Fruit fly (Drosophila melanogaster): Measurements from ENCODE around the gene CG15528.

The CG15528 gene

dm6 chr3R:30043139-30043744, 8.7 kb downstream of the CG15528 start, which contains the start of gene Sry-delta:
TSS of gene Sry-delta (plus strand) at chr3R:30043341.
- TF ChIP-seq ovo (GFP tag; optimal IDR thresholded peaks at IDR 0.05) (no peak), Mnt (GFP tag; optimal IDR thresholded peaks at IDR 0.05) (peak; percentile 85), CG11617 (GFP tag; optimal IDR thresholded peaks at IDR 0.05) (peak; percentile 73), kay (GFP tag; ENCODE audit: borderline replicate concordance) (no peak), CG33017 (tag; optimal IDR thresholded peaks at IDR 0.05) (peak; percentile 61), CG7101 (tag; optimal IDR thresholded peaks at IDR 0.05) (peak; percentile 74), tj (GFP tag; optimal IDR thresholded peaks at IDR 0.05) (peak; percentile 85), pad (GFP tag; optimal IDR thresholded peaks at IDR 0.05) (peak; percentile 64), CG14711 (tag; optimal IDR thresholded peaks at IDR 0.05) (peak; percentile 60), cic (GFP tag; optimal IDR thresholded peaks at IDR 0.05) (peak; percentile 45), Clk (GFP tag; optimal IDR thresholded peaks at IDR 0.05) (peak; percentile 59), CG5204 (GFP tag; optimal IDR thresholded peaks at IDR 0.05) (no peak), Crg-1 (GFP tag; optimal IDR thresholded peaks at IDR 0.05) (peak; percentile 71), toe (GFP tag; optimal IDR thresholded peaks at IDR 0.05) (peak; percentile 87), cnc (optimal IDR thresholded peaks at IDR 0.05) (no peak), bab1 (GFP tag; optimal IDR thresholded peaks at IDR 0.05) (peak; percentile 76), CG12768 (GFP tag; optimal IDR thresholded peaks at IDR 0.05) (peak; percentile 65), CG7045 (GFP tag; optimal IDR thresholded peaks at IDR 0.05) (peak; percentile 73), Hr96 (GFP tag; optimal IDR thresholded peaks at IDR 0.05) (peak; percentile 90), CG1620 (GFP tag; optimal IDR thresholded peaks at IDR 0.05) (peak; percentile 90)

- TF ChIP-seq CG14711 (tag; optimal IDR thresholded peaks at IDR 0.05) (no peak), CG5204 (GFP tag; optimal IDR thresholded peaks at IDR 0.05) (no peak), CG33017 (tag; optimal IDR thresholded peaks at IDR 0.05) (no peak), bab1 (GFP tag; optimal IDR thresholded peaks at IDR 0.05) (no peak), ovo (GFP tag; optimal IDR thresholded peaks at IDR 0.05) (no peak), CG12768 (GFP tag; optimal IDR thresholded peaks at IDR 0.05) (no peak), toe (GFP tag; optimal IDR thresholded peaks at IDR 0.05) (no peak)
Observed at dm6 chr3R:30040879-30041278, 11.0 kb downstream of the CG15528 start.

dm6 chr3R:30039494-30039893, 12.4 kb downstream of the CG15528 start, which contains the start of the genes janA, Sry-alpha and Sry-beta:
TSS of gene janA (minus strand) at chr3R:30039533.
TSS of gene Sry-alpha (plus strand) at chr3R:30039719.
TSS of gene Sry-beta (plus strand) at chr3R:30039719.
- TF ChIP-seq CG7101 (tag; optimal IDR thresholded peaks at IDR 0.05) (peak; percentile 0), CG14711 (tag; optimal IDR thresholded peaks at IDR 0.05) (peak; percentile 19), ovo (GFP tag; optimal IDR thresholded peaks at IDR 0.05) (no peak), CG11617 (GFP tag; optimal IDR thresholded peaks at IDR 0.05) (peak; percentile 20), CG1620 (GFP tag; optimal IDR thresholded peaks at IDR 0.05) (peak; percentile 45), Crg-1 (GFP tag; optimal IDR thresholded peaks at IDR 0.05) (peak; percentile 45), Mnt (GFP tag; optimal IDR thresholded peaks at IDR 0.05) (peak; percentile 33), pad (GFP tag; optimal IDR thresholded peaks at IDR 0.05) (no peak), cic (GFP tag; optimal IDR thresholded peaks at IDR 0.05) (no peak), bab1 (GFP tag; optimal IDR thresholded peaks at IDR 0.05) (peak; percentile 65)

- TF ChIP-seq CG11617 (GFP tag; optimal IDR thresholded peaks at IDR 0.05), result no peak
- no peak for TF ChIP-seq CG5204 (GFP tag; optimal IDR thresholded peaks at IDR 0.05)
- no peak for TF ChIP-seq ovo (GFP tag; optimal IDR thresholded peaks at IDR 0.05)
- no peak for TF ChIP-seq CG12768 (GFP tag; optimal IDR thresholded peaks at IDR 0.05)
- TF ChIP-seq cic (GFP tag; optimal IDR thresholded peaks at IDR 0.05), result no peak
Observed at dm6 chr3R:30038628-30039027, 13.3 kb downstream of the CG15528 start, which contains the start of gene janB. TSS of gene janB (minus strand) at chr3R:30038728.

- no peak for TF ChIP-seq tj (GFP tag; optimal IDR thresholded peaks at IDR 0.05)
- TF ChIP-seq Hr96 (GFP tag; optimal IDR thresholded peaks at IDR 0.05), result no peak
- TF ChIP-seq pad (GFP tag; optimal IDR thresholded peaks at IDR 0.05), result no peak
- no peak for TF ChIP-seq CG14711 (tag; optimal IDR thresholded peaks at IDR 0.05)
- TF ChIP-seq CG7045 (GFP tag; optimal IDR thresholded peaks at IDR 0.05), result no peak
- TF ChIP-seq CG7101 (tag; optimal IDR thresholded peaks at IDR 0.05), result no peak
- TF ChIP-seq cic (GFP tag; optimal IDR thresholded peaks at IDR 0.05), result no peak
- no peak for TF ChIP-seq cnc (optimal IDR thresholded peaks at IDR 0.05)
- TF ChIP-seq ovo (GFP tag; optimal IDR thresholded peaks at IDR 0.05), result no peak
- TF ChIP-seq kay (GFP tag; ENCODE audit: borderline replicate concordance), result no peak
- TF ChIP-seq CG11617 (GFP tag; optimal IDR thresholded peaks at IDR 0.05), result no peak
Observed at dm6 chr3R:30037630-30038029, 14.3 kb downstream of the CG15528 start, which contains the start of gene ocn. TSS of gene ocn (minus strand) at chr3R:30037730.

- TF ChIP-seq CG12768 (GFP tag; optimal IDR thresholded peaks at IDR 0.05), result no peak
- TF ChIP-seq cic (GFP tag; optimal IDR thresholded peaks at IDR 0.05), result no peak
- TF ChIP-seq Clk (GFP tag; optimal IDR thresholded peaks at IDR 0.05), result no peak
- TF ChIP-seq Mnt (GFP tag; optimal IDR thresholded peaks at IDR 0.05), result no peak
- no peak for TF ChIP-seq CG5204 (GFP tag; optimal IDR thresholded peaks at IDR 0.05)
- no peak for TF ChIP-seq CG33017 (tag; optimal IDR thresholded peaks at IDR 0.05)
- TF ChIP-seq Crg-1 (GFP tag; optimal IDR thresholded peaks at IDR 0.05), result no peak
- TF ChIP-seq ovo (GFP tag; optimal IDR thresholded peaks at IDR 0.05), result no peak
- TF ChIP-seq Hr96 (GFP tag; optimal IDR thresholded peaks at IDR 0.05), result no peak
- TF ChIP-seq bab1 (GFP tag; optimal IDR thresholded peaks at IDR 0.05), result no peak
- TF ChIP-seq CG14711 (tag; optimal IDR thresholded peaks at IDR 0.05), result no peak
- TF ChIP-seq kay (GFP tag; ENCODE audit: borderline replicate concordance), result no peak
- TF ChIP-seq CG7101 (tag; optimal IDR thresholded peaks at IDR 0.05), result no peak
Observed at dm6 chr3R:30036609-30037008, 15.3 kb downstream of the CG15528 start, which contains the start of gene ZIPIC. TSS of gene ZIPIC (minus strand) at chr3R:30036870.
